Worm (Caenorhabditis elegans): Measurements from ENCODE around the gene F40F12.3.

F40F12.3 gene

ce11 chrIII:9927378-9927777 is 6.7 kb upstream of the F40F12.3 start, which contains the start of gene ttr-2:
ttr-2 (plus strand) TSS chrIII:9927769.
- TF ChIP-seq dpl-1 (GFP tag; optimal IDR thresholded peaks at IDR 0.05), result no peak
- TF ChIP-seq spr-3 (GFP tag; optimal IDR thresholded peaks at IDR 0.05), result no peak
- no peak for TF ChIP-seq nhr-48 (tag; optimal IDR thresholded peaks at IDR 0.05)
- TF ChIP-seq mep-1 (tag; optimal IDR thresholded peaks at IDR 0.05), result peak; percentile 2
- no peak for TF ChIP-seq mdt-29 (GFP tag; IDR thresholded peaks at IDR 0.05)
- TF ChIP-seq nhr-28 (tag; optimal IDR thresholded peaks at IDR 0.05), result peak; percentile 42

- TF ChIP-seq lin-1 (GFP tag; IDR thresholded peaks at IDR 0.05) (no peak), dve-1 (tag; optimal IDR thresholded peaks at IDR 0.05; ENCODE audit: insufficient read depth) (peak; percentile 25), sdz-12 (GFP tag; optimal IDR thresholded peaks at IDR 0.05) (no peak)
Measured at ce11 chrIII:9926650-9927049, 6.0 kb upstream of the F40F12.3 start, which contains the start of gene ttr-3. ttr-3 (minus strand) TSS chrIII:9926750.

- TF ChIP-seq dmd-6 (GFP tag; IDR thresholded peaks at IDR 0.05) (no peak), unc-39 (tag; optimal IDR thresholded peaks at IDR 0.05) (no peak), ZK546.5 (tag; optimal IDR thresholded peaks at IDR 0.05) (no peak), mdl-1 (tag; optimal IDR thresholded peaks at IDR 0.05) (no peak), snpc-4 (tag; optimal IDR thresholded peaks at IDR 0.05) (no peak), lin-39 (tag; optimal IDR thresholded peaks at IDR 0.05) (no peak), ztf-7 (tag; optimal IDR thresholded peaks at IDR 0.05) (no peak), pha-4 (GFP tag; IDR thresholded peaks at IDR 0.05) (no peak), pha-4 (tag; optimal IDR thresholded peaks at IDR 0.05) (no peak)
Measured at ce11 chrIII:9922874-9923273, 2.2 kb upstream of the F40F12.3 start, which contains the start of gene cbp-2. cbp-2 (plus strand) TSS chrIII:9923174.

- peak; percentile 56 for TF ChIP-seq nhr-28 (tag; optimal IDR thresholded peaks at IDR 0.05)
- peak; percentile 38 for TF ChIP-seq dve-1 (tag; optimal IDR thresholded peaks at IDR 0.05; ENCODE audit: insufficient read depth)
- peak; percentile 11 for TF ChIP-seq hlh-11 (tag; optimal IDR thresholded peaks at IDR 0.05)
- no peak for TF ChIP-seq dmd-6 (GFP tag; IDR thresholded peaks at IDR 0.05)
- TF ChIP-seq hlh-30 (tag; optimal IDR thresholded peaks at IDR 0.05; ENCODE audit: insufficient read depth), result peak; percentile 16
- no peak for TF ChIP-seq daf-16 (GFP tag; optimal IDR thresholded peaks at IDR 0.05)
- peak; percentile 86 for TF ChIP-seq daf-16 (tag; optimal IDR thresholded peaks at IDR 0.05)
- TF ChIP-seq nhr-42 (GFP tag; IDR thresholded peaks at IDR 0.05), result no peak
- no peak for TF ChIP-seq nhr-41 (GFP tag; IDR thresholded peaks at IDR 0.05)
- TF ChIP-seq fkh-10 (GFP tag; optimal IDR thresholded peaks at IDR 0.05), result no peak
- TF ChIP-seq nhr-77 (tag; optimal IDR thresholded peaks at IDR 0.05), result peak; percentile 11
- TF ChIP-seq pqm-1 (tag; optimal IDR thresholded peaks at IDR 0.05), result peak; percentile 9
Measured at ce11 chrIII:9922310-9922709, 1.6 kb upstream of the F40F12.3 start.

- TF ChIP-seq aha-1 (tag) (peak; percentile 59), T20F7.1 (GFP tag; optimal IDR thresholded peaks at IDR 0.05) (peak; percentile 14), hlh-11 (tag; optimal IDR thresholded peaks at IDR 0.05) (peak; percentile 49), lsy-2 (tag; optimal IDR thresholded peaks at IDR 0.05) (peak in 1 of 2 experiments; percentile 3), mdt-29 (GFP tag; IDR thresholded peaks at IDR 0.05) (no peak), daf-16 (GFP tag; optimal IDR thresholded peaks at IDR 0.05) (no peak), daf-16 (tag; optimal IDR thresholded peaks at IDR 0.05) (peak; percentile 99), arid-1 (GFP tag; conservative IDR thresholded peaks at IDR 0.05) (no peak), php-3 (GFP tag; IDR thresholded peaks at IDR 0.05) (0 out of 2 replicates have a peak, but pooled peaks have one; percentile 12), ceh-82 (tag; optimal IDR thresholded peaks at IDR 0.05) (no peak), hlh-30 (tag; optimal IDR thresholded peaks at IDR 0.05; ENCODE audit: insufficient read depth) (peak; percentile 67), dve-1 (tag; optimal IDR thresholded peaks at IDR 0.05; ENCODE audit: insufficient read depth) (peak; percentile 75), fkh-10 (GFP tag; optimal IDR thresholded peaks at IDR 0.05) (no peak), ceh-20 (GFP tag; IDR thresholded peaks at IDR 0.05) (no peak), pqm-1 (tag; optimal IDR thresholded peaks at IDR 0.05) (peak; percentile 94), nhr-28 (tag; optimal IDR thresholded peaks at IDR 0.05) (peak; percentile 61), dmd-6 (GFP tag; IDR thresholded peaks at IDR 0.05) (peak; percentile 76), mxl-3 (GFP tag; optimal IDR thresholded peaks at IDR 0.05) (peak; percentile 25), mdl-1 (tag; optimal IDR thresholded peaks at IDR 0.05) (no peak), nhr-77 (tag; optimal IDR thresholded peaks at IDR 0.05) (peak; percentile 40)
Measured at ce11 chrIII:9913722-9914121, 6.9 kb downstream of the F40F12.3 start, which contains the start of gene cbp-3. cbp-3 (plus strand) TSS chrIII:9913993.
